Fruit fly (Drosophila melanogaster) whole organism, embryonic: ENCODE data around the gene CG9240.

Source experiments
- Aef1 ChIP-seq: fragments of 200-800 bp; sonication (Bioruptor generic); IDR thresholded peaks from 3 replicates; pipeline ENCODE4 v1.3.6; 2022; ENCODE audit warnings: missing biosample characterization, missing genetic modification characterization
- Awh ChIP-seq: fragments of 200-800 bp; sonication (Bioruptor generic); IDR thresholded peaks from 2 replicates; pipeline ENCODE4, ENCODE4 v1.3.6; 2022; ENCODE audit warnings: missing biosample characterization, missing genetic modification characterization
- BtbVII ChIP-seq: fragments of 200-800 bp; sonication (Bioruptor generic); optimal IDR thresholded peaks from 3 replicates; lab custom pipeline; 2017; ENCODE audit warnings: missing biosample characterization, mild to moderate bottlenecking, missing genetic modification characterization
- CG10274 ChIP-seq: fragments of 200-800 bp; sonication (Bioruptor generic); optimal IDR thresholded peaks from 3 replicates; lab custom pipeline; 2017; ENCODE audit warnings: missing biosample characterization, mild to moderate bottlenecking, missing genetic modification characterization
- CG10321 ChIP-seq: fragments of 200-800 bp; sonication (Bioruptor generic); IDR thresholded peaks from 2 replicates; pipeline ENCODE4 v1.3.6; 2022; ENCODE audit warnings: missing biosample characterization, missing genetic modification characterization
- CG10979 ChIP-seq: fragments of 200-800 bp; sonication (Bioruptor generic); optimal IDR thresholded peaks from 2 replicates; lab custom pipeline; 2018; ENCODE audit warnings: missing biosample characterization, mild to moderate bottlenecking, missing genetic modification characterization, moderate library complexity
- CG12155 ChIP-seq: fragments of 200-800 bp; sonication (Bioruptor generic); optimal IDR thresholded peaks from 3 replicates; lab custom pipeline; 2016; ENCODE audit warnings: missing biosample characterization, missing genetic modification characterization
- CG12299 ChIP-seq: fragments of 200-800 bp; sonication (Bioruptor generic); optimal IDR thresholded peaks from 2 replicates; lab custom pipeline; 2018; ENCODE audit warnings: missing biosample characterization, mild to moderate bottlenecking, missing genetic modification characterization
- CG12391 ChIP-seq: fragments of 200-800 bp; sonication (Bioruptor generic); optimal IDR thresholded peaks from 3 replicates; lab custom pipeline; 2018; ENCODE audit warnings: missing biosample characterization, mild to moderate bottlenecking, missing genetic modification characterization, moderate library complexity
- CG14667 ChIP-seq: fragments of 200-800 bp; sonication (Bioruptor generic); IDR thresholded peaks from 2 replicates; pipeline ENCODE4 v1.3.6; 2022; ENCODE audit warnings: missing biosample characterization, missing genetic modification characterization
- CG2875 ChIP-seq: fragments of 200-800 bp; sonication (Bioruptor generic); optimal IDR thresholded peaks from 2 replicates; lab custom pipeline; 2017; ENCODE audit warnings: missing biosample characterization, mild to moderate bottlenecking, missing genetic modification characterization, missing genetic modification reagents
- CG31224 ChIP-seq: fragments of 200-800 bp; sonication (Bioruptor generic); IDR thresholded peaks from 2 replicates; pipeline ENCODE4 v1.3.6; 2022; ENCODE audit warnings: missing biosample characterization, missing genetic modification characterization
- CG32532 ChIP-seq: fragments of 200-800 bp; sonication (Bioruptor generic); IDR thresholded peaks from 2 replicates; pipeline ENCODE4 v1.3.6; 2022; ENCODE audit warnings: missing biosample characterization, missing genetic modification characterization
- CG33213 ChIP-seq: fragments of 200-800 bp; sonication (Bioruptor generic); optimal IDR thresholded peaks from 3 replicates; lab custom pipeline; 2016; ENCODE audit warnings: missing biosample characterization, missing genetic modification characterization
- CG3726 ChIP-seq: fragments of 200-800 bp; sonication (Bioruptor generic); IDR thresholded peaks from 3 replicates; pipeline ENCODE4, ENCODE4 v1.3.6; 2022; ENCODE audit warnings: missing biosample characterization, missing genetic modification characterization
- CG4404 ChIP-seq: fragments of 200-800 bp; sonication (Bioruptor generic); IDR thresholded peaks from 2 replicates; pipeline ENCODE4 v1.3.6; 2022; ENCODE audit warnings: missing biosample characterization, missing genetic modification characterization
- CG4820 ChIP-seq: fragments of 200-800 bp; sonication (Bioruptor generic); optimal IDR thresholded peaks from 3 replicates; lab custom pipeline; 2016; ENCODE audit warnings: missing biosample characterization, missing genetic modification characterization
- CG4854 ChIP-seq: fragments of 200-800 bp; sonication (Bioruptor generic); optimal IDR thresholded peaks from 2 replicates; lab custom pipeline; 2016; ENCODE audit warnings: missing biosample characterization, missing genetic modification characterization, inconsistent platforms
- CG6175 ChIP-seq: fragments of 200-800 bp; sonication (Bioruptor generic); IDR thresholded peaks from 3 replicates; pipeline ENCODE4 v1.3.6; 2022; ENCODE audit warnings: missing biosample characterization, missing genetic modification characterization
- CG6654 ChIP-seq: fragments of 200-800 bp; sonication (Bioruptor generic); optimal IDR thresholded peaks from 2 replicates; lab custom pipeline; 2017; ENCODE audit warnings: missing biosample characterization, mild to moderate bottlenecking, missing genetic modification characterization
- CG6689 ChIP-seq: fragments of 200-800 bp; sonication (Bioruptor generic); IDR thresholded peaks from 2 replicates; pipeline ENCODE4 v1.3.6; 2022; ENCODE audit warnings: missing biosample characterization, missing genetic modification characterization
- CG7357 ChIP-seq: fragments of 200-800 bp; sonication (Bioruptor generic); IDR thresholded peaks from 3 replicates; pipeline ENCODE4 v1.3.6; 2022; ENCODE audit warnings: missing biosample characterization, missing genetic modification characterization
- CG7556 ChIP-seq: fragments of 200-800 bp; sonication (Bioruptor generic); optimal IDR thresholded peaks from 2 replicates; lab custom pipeline; 2017; ENCODE audit warnings: missing biosample characterization, mild to moderate bottlenecking, missing genetic modification characterization
- CG8290 ChIP-seq, 3 experiments: fragments of 200-800 bp; sonication (Bioruptor generic); optimal IDR thresholded peaks; 2 replicates each; lab custom pipeline; 2016 to 2019; ENCODE audit warnings: missing biosample characterization in 3 of 3, missing genetic modification characterization in 3 of 3, mild to moderate bottlenecking in 2 of 3, moderate library complexity in 1 of 3
- CG9727 ChIP-seq: fragments of 200-800 bp; sonication (Bioruptor generic); optimal IDR thresholded peaks from 3 replicates; lab custom pipeline; 2017; ENCODE audit warnings: missing biosample characterization, mild to moderate bottlenecking, missing genetic modification characterization
- CrebB ChIP-seq: fragments of 200-800 bp; sonication (Bioruptor generic); optimal IDR thresholded peaks from 3 replicates; lab custom pipeline; 2018; ENCODE audit warnings: missing biosample characterization, mild to moderate bottlenecking, missing genetic modification characterization
- Dip3 ChIP-seq: fragments of 200-800 bp; sonication (Bioruptor generic); optimal IDR thresholded peaks from 3 replicates; lab custom pipeline; 2016; ENCODE audit warnings: missing biosample characterization, missing genetic modification characterization
- ERR ChIP-seq: fragments of 200-800 bp; sonication (Bioruptor generic); optimal IDR thresholded peaks from 2 replicates; lab custom pipeline; 2016; ENCODE audit warnings: missing biosample characterization, missing genetic modification characterization
- Elba2 ChIP-seq: fragments of 200-800 bp; sonication (Bioruptor generic); optimal IDR thresholded peaks from 3 replicates; lab custom pipeline; 2016; ENCODE audit warnings: missing biosample characterization, missing genetic modification characterization
- Ets97D ChIP-seq: fragments of 200-800 bp; sonication (Bioruptor generic); optimal IDR thresholded peaks from 3 replicates; lab custom pipeline; 2016; ENCODE audit warnings: missing biosample characterization, missing genetic modification characterization
- Fer2 ChIP-seq: fragments of 200-800 bp; sonication (Bioruptor generic); optimal IDR thresholded peaks from 2 replicates; lab custom pipeline; 2018; ENCODE audit warnings: missing biosample characterization, mild to moderate bottlenecking, missing genetic modification characterization, moderate library complexity
- MTF-1 ChIP-seq: fragments of 200-800 bp; sonication (Bioruptor generic); optimal IDR thresholded peaks from 2 replicates; lab custom pipeline; 2018; ENCODE audit warnings: missing biosample characterization, mild to moderate bottlenecking, missing genetic modification characterization, borderline replicate concordance
- Mad ChIP-seq: fragments of 200-800 bp; sonication (Bioruptor generic); optimal IDR thresholded peaks from 2 replicates; lab custom pipeline; 2016; ENCODE audit warnings: missing biosample characterization, missing genetic modification characterization
- PHDP ChIP-seq: fragments of 200-800 bp; sonication (Bioruptor generic); optimal IDR thresholded peaks from 3 replicates; lab custom pipeline; 2018; ENCODE audit warnings: missing biosample characterization, mild to moderate bottlenecking, missing genetic modification characterization, moderate library complexity
- bigmax ChIP-seq: fragments of 200-800 bp; sonication (Bioruptor generic); optimal IDR thresholded peaks from 2 replicates; lab custom pipeline; 2018; ENCODE audit warnings: missing biosample characterization, mild to moderate bottlenecking, missing genetic modification characterization
- cas ChIP-seq: fragments of 200-800 bp; sonication (Bioruptor generic); IDR thresholded peaks from 2 replicates; pipeline ENCODE4 v1.3.6; 2022; ENCODE audit warnings: missing biosample characterization, missing genetic modification characterization
- crol ChIP-seq: fragments of 200-800 bp; sonication (Bioruptor generic); IDR thresholded peaks from 2 replicates; pipeline ENCODE4 v1.3.6; 2022; ENCODE audit warnings: missing biosample characterization, missing genetic modification characterization
- dati ChIP-seq: fragments of 200-800 bp; sonication (Bioruptor generic); IDR thresholded peaks from 2 replicates; pipeline ENCODE4 v1.3.6; 2022; ENCODE audit warnings: missing biosample characterization, missing genetic modification characterization
- exex ChIP-seq: fragments of 200-800 bp; sonication (Bioruptor generic); optimal IDR thresholded peaks from 4 replicates; lab custom pipeline; 2018; ENCODE audit warnings: missing biosample characterization, mild to moderate bottlenecking, missing genetic modification characterization, moderate library complexity
- gro ChIP-seq: fragments of 200-800 bp; sonication (Bioruptor generic); optimal IDR thresholded peaks from 2 replicates; lab custom pipeline; 2016; ENCODE audit warnings: missing biosample characterization, missing genetic modification characterization
- insv ChIP-seq, 2 experiments: fragments of 200-800 bp; sonication (Bioruptor generic); optimal IDR thresholded peaks; 3 replicates each; lab custom pipeline; 2016 to 2018; ENCODE audit warnings: missing biosample characterization in 2 of 2, missing genetic modification characterization in 2 of 2
- mld ChIP-seq: fragments of 200-800 bp; sonication (Bioruptor generic); IDR thresholded peaks from 3 replicates; pipeline ENCODE4 v1.3.6; 2022; ENCODE audit warnings: missing biosample characterization, missing genetic modification characterization; ENCODE audit not compliant: partially characterized antibody
- onecut ChIP-seq: fragments of 200-800 bp; sonication (Bioruptor generic); IDR thresholded peaks from 2 replicates; pipeline ENCODE4 v1.3.6; 2022; ENCODE audit warnings: missing biosample characterization, missing genetic modification characterization
- pzg ChIP-seq: fragments of 200-800 bp; sonication (Bioruptor generic); optimal IDR thresholded peaks from 3 replicates; lab custom pipeline; 2018; ENCODE audit warnings: missing biosample characterization, mild to moderate bottlenecking, missing genetic modification characterization, moderate library complexity
- rib ChIP-seq: fragments of 200-800 bp; sonication (Bioruptor generic); IDR thresholded peaks from 2 replicates; pipeline ENCODE4 v1.3.6; 2022; ENCODE audit warnings: missing biosample characterization, missing genetic modification characterization
- scrt ChIP-seq: fragments of 200-800 bp; sonication (Bioruptor generic); optimal IDR thresholded peaks from 2 replicates; lab custom pipeline; 2018; ENCODE audit warnings: missing biosample characterization, mild to moderate bottlenecking, missing genetic modification characterization, moderate library complexity
- sisA ChIP-seq: fragments of 200-800 bp; sonication (Bioruptor generic); IDR thresholded peaks from 2 replicates; pipeline ENCODE4 v1.3.6; 2022; ENCODE audit warnings: missing biosample characterization, missing genetic modification characterization
- tio ChIP-seq: fragments of 200-800 bp; sonication (Bioruptor generic); optimal IDR thresholded peaks from 2 replicates; lab custom pipeline; 2017; ENCODE audit warnings: missing biosample characterization, missing genetic modification characterization, inconsistent platforms
- trem ChIP-seq: fragments of 200-800 bp; optimal IDR thresholded peaks from 3 replicates; lab custom pipeline; 2019; ENCODE audit warnings: missing biosample characterization, mild to moderate bottlenecking, missing genetic modification characterization, moderate library complexity
- yki ChIP-seq: fragments of >200 bp; optimal IDR thresholded peaks from 3 replicates; lab custom pipeline; 2018
- zen ChIP-seq: fragments of 200-800 bp; sonication (Bioruptor generic); optimal IDR thresholded peaks from 3 replicates; lab custom pipeline; 2018; ENCODE audit warnings: missing biosample characterization, mild to moderate bottlenecking, missing genetic modification characterization, moderate library complexity

Gene CG9240

DNA sequence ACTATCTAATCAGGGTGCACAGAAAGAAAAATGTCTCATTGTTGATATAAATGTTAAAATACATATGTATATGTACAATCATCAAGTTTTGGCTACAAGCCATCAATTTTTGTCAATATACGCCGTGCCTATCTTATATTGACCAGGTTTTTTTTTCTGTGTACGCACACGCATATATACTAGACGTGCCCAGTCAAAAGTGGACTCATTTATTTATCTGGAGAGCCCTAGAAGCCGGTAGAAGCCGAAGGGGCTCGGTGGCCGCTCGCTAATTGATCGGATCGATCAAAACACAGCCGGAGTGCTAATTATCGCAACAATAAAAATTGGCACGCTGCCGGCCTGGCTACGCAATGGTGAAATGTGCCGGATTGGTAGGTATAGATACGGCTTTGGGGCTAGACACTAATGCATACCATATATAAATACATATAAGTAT, 39.2 kb upstream of the CG9240 start (continued):
- TF ChIP-seq sisA (GFP tag; lab: Robert Waterston, UW) = peak; percentile 72
- peak; percentile 28 for TF ChIP-seq CG33213 (GFP tag; lab: Kevin White, UChicago)
- TF ChIP-seq bigmax (GFP tag; lab: Kevin White, UChicago) = peak; percentile 21
- peak; percentile 1 for TF ChIP-seq CG2875 (GFP tag; lab: Kevin White, UChicago)
- TF ChIP-seq insv (GFP tag; optimal IDR thresholded peaks at IDR 0.05; lab: Kevin White, UChicago) = peak in 1 of 2 experiments; percentile 27
- TF ChIP-seq MTF-1 (GFP tag; lab: Kevin White, UChicago) = peak; percentile 7
- TF ChIP-seq CG6654 = no peak
- TF ChIP-seq CG6175 (GFP tag; lab: Robert Waterston, UW) = peak; percentile 67; the same call in 2 of the 3 replicates
- peak; percentile 54 for TF ChIP-seq Fer2
- TF ChIP-seq CG4854 = peak; percentile 27
- peak; percentile 7 for TF ChIP-seq pzg (GFP tag; lab: Kevin White, UChicago)
- TF ChIP-seq cas (GFP tag; lab: Robert Waterston, UW) = peak; percentile 73
- peak; percentile 36 for TF ChIP-seq CG10274 (GFP tag; lab: Kevin White, UChicago)
- TF ChIP-seq exex (tag; lab: Kevin White, UChicago) = peak; percentile 99
- TF ChIP-seq Dip3 (GFP tag; lab: Kevin White, UChicago) = peak; percentile 57
- peak; percentile 26; the same call in 1 of the 3 replicates for TF ChIP-seq CG7357 (GFP tag; lab: Robert Waterston, UW)
- TF ChIP-seq CG14667 = peak; percentile 60
- peak; percentile 50 for TF ChIP-seq CrebB
- TF ChIP-seq CG4404 (GFP tag; lab: Robert Waterston, UW) = peak; percentile 50
- TF ChIP-seq CG10979 (tag; lab: Kevin White, UChicago) = peak; percentile 50
- peak; percentile 66 for TF ChIP-seq CG7556 (GFP tag; lab: Kevin White, UChicago)
- no peak for TF ChIP-seq tio (GFP tag; lab: Kevin White, UChicago)
- TF ChIP-seq dati (GFP tag; lab: Robert Waterston, UW) = peak; percentile 31; the same call in 1 of the 2 replicates
- peak; percentile 74 for TF ChIP-seq scrt (GFP tag; lab: Kevin White, UChicago)
- TF ChIP-seq onecut (GFP tag; lab: Robert Waterston, UW) = peak; percentile 55; the same call in 1 of the 2 replicates
- peak; percentile 41 for TF ChIP-seq CG12155 (GFP tag; lab: Kevin White, UChicago)
- TF ChIP-seq Aef1 = peak; percentile 73
- TF ChIP-seq Mad = peak; percentile 52
- peak; percentile 89 for TF ChIP-seq CG32532 (GFP tag; lab: Robert Waterston, UW)
- TF ChIP-seq Awh = peak; percentile 63
- TF ChIP-seq CG6689 = peak; percentile 60
- peak; percentile 77 for TF ChIP-seq PHDP (tag; lab: Kevin White, UChicago)
- peak; percentile 21 for TF ChIP-seq CG4820
- TF ChIP-seq rib (GFP tag; lab: Robert Waterston, UW) = peak; percentile 81
- peak; percentile 69 for TF ChIP-seq CG12391 (tag; lab: Kevin White, UChicago)
- 0 out of 3 replicates have a peak, but pooled peaks have one; percentile 13 for TF ChIP-seq CG3726 (GFP tag; lab: Robert Waterston, UW)
- no peak for TF ChIP-seq yki (lab: Kevin White, UChicago)
- 0 out of 2 replicates have a peak, but pooled peaks have one; percentile 29 for TF ChIP-seq CG10321 (GFP tag; lab: Robert Waterston, UW)
- no peak for TF ChIP-seq Elba2 (GFP tag; lab: Kevin White, UChicago)
- no peak for TF ChIP-seq mld (GFP tag; lab: Robert Waterston, UW)
- peak; percentile 60 for TF ChIP-seq CG9727 (GFP tag; lab: Kevin White, UChicago)
- TF ChIP-seq CG31224 = peak; percentile 65
- TF ChIP-seq ERR (GFP tag; lab: Kevin White, UChicago) = peak; percentile 26
- peak; percentile 48 for TF ChIP-seq BtbVII (GFP tag; lab: Kevin White, UChicago)
- no peak for TF ChIP-seq zen (tag; lab: Kevin White, UChicago)
- TF ChIP-seq CG12299 = peak; percentile 32
- TF ChIP-seq crol (GFP tag; lab: Robert Waterston, UW) = no peak
- no peak for TF ChIP-seq Ets97D (GFP tag; lab: Kevin White, UChicago)
- peak; percentile 87 for TF ChIP-seq gro (GFP tag; lab: Kevin White, UChicago)
- no peak for TF ChIP-seq CG8290 (GFP tag; optimal IDR thresholded peaks at IDR 0.05; lab: Kevin White, UChicago)
- peak in 1 of 2 experiments; percentile 82 for TF ChIP-seq CG8290 (tag; optimal IDR thresholded peaks at IDR 0.05; lab: Kevin White, UChicago)
- TF ChIP-seq trem (tag; lab: Kevin White, UChicago) = no peak
